Worm (Caenorhabditis elegans): ENCODE results near the gene pigt-1.

Gene pigt-1

DNA sequence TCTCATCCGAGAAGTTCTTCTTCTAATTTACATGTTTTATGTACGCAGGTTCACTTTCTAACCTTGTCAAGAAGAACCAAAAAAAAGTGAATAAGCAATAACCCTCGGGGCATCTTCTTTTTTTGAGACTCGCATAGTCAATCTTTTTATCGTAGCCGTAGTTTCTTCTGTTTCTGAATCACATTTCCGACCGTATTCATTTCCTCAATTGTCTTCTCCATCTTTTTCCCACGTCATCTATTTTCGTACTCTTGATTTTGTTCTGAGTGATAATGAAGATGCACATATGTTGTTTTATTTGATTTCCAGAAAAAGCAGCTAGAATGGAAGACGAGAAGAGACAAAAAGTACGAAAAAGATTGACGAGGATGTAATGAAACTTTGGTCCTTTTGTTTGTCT is 13.7 kb downstream of the pigt-1 start (continued):
- TF ChIP-seq lsl-1 (GFP tag; optimal IDR thresholded peaks at IDR 0.05): no peak
- TF ChIP-seq mcd-1 (GFP tag; IDR thresholded peaks at IDR 0.05): no peak

DNA sequence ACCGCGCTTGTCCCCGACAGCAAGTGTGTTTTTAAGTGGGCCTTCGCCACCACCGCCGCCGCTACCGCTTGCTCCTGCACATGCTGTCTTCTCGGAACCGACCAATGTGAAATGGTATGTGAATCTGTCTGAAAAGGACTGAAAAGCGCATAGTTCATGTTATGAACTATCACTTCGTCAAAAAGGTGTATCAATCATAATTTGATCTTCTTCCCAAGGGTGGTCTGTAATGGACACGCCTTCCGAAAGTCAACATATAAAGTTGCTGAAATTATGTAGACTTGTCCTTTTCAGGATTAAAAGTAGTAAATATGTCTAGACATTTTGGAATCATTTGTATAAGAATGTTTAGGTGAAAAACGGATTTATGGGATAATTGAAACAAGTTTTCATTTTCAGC is 16.5 kb downstream of the pigt-1 start, which contains the start of gene zip-9:
Gene zip-9 (plus strand): TSS at position 301 of the 400 bp plus-strand sequence.
- TF ChIP-seq ekl-4 (GFP tag; IDR thresholded peaks at IDR 0.05): no peak
- no peak for TF ChIP-seq lag-1 (GFP tag; IDR thresholded peaks at IDR 0.05)
- no peak for TF ChIP-seq sdz-38 (tag; optimal IDR thresholded peaks at IDR 0.05)
- no peak for TF ChIP-seq K11D2.4 (GFP tag; IDR thresholded peaks at IDR 0.05)
- no peak for TF ChIP-seq madf-8 (GFP tag; conservative IDR thresholded peaks at IDR 0.05)
- TF ChIP-seq hlh-26 (GFP tag; conservative IDR thresholded peaks at IDR 0.05): no peak
- 0 out of 2 replicates have a peak, but pooled peaks have one; percentile 76 for TF ChIP-seq F37B4.10 (GFP tag; IDR thresholded peaks at IDR 0.05)
- no peak for TF ChIP-seq pbrm-1 (GFP tag; IDR thresholded peaks at IDR 0.05)
- TF ChIP-seq rec-8 (tag; optimal IDR thresholded peaks at IDR 0.05): no peak
- no peak for TF ChIP-seq dpff-1 (tag; optimal IDR thresholded peaks at IDR 0.05)
- no peak for TF ChIP-seq ceh-40 (GFP tag; IDR thresholded peaks at IDR 0.05)
- TF ChIP-seq xnd-1 (tag; optimal IDR thresholded peaks at IDR 0.05): no peak
- no peak for TF ChIP-seq F23B12.7 (tag; optimal IDR thresholded peaks at IDR 0.05; ENCODE audit: insufficient read depth)
- no peak for TF ChIP-seq F49E8.2 (tag; optimal IDR thresholded peaks at IDR 0.05; ENCODE audit: insufficient read depth)
- TF ChIP-seq hsf-1 (GFP tag; IDR thresholded peaks at IDR 0.05): 0 out of 2 replicates have a peak, but pooled peaks have one; percentile 20
- no peak for TF ChIP-seq Y56A3A.18 (GFP tag; IDR thresholded peaks at IDR 0.05)

DNA sequence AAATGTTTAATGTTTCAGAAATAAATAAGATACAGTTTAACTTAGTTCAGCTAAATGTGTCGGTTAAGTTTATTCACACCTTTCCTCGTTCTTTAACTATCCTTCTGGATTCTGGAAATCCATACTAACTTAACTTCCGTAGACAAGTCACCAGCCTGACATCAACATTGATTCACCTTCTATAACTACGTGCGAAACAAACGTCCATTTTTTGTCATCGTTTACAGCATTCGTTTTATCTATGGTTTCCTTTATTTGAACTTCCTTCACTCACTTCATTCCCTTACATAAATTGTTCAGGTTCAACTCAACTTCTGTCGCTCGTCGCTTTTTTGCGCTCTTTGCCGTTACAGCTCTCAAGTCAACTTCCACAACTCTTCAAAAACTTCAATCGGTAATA is 17.5 kb downstream of the pigt-1 start, which contains the start of gene F17C11.26:
Gene F17C11.26 (plus strand): TSS at position 301 of the 400 bp plus-strand sequence.
- TF ChIP-seq B0035.1 (tag; optimal IDR thresholded peaks at IDR 0.05): no peak
- peak; percentile 62 for TF ChIP-seq ama-1 (optimal IDR thresholded peaks at IDR 0.05)
- no peak for TF ChIP-seq ama-1 (GFP tag; optimal IDR thresholded peaks at IDR 0.05)

DNA sequence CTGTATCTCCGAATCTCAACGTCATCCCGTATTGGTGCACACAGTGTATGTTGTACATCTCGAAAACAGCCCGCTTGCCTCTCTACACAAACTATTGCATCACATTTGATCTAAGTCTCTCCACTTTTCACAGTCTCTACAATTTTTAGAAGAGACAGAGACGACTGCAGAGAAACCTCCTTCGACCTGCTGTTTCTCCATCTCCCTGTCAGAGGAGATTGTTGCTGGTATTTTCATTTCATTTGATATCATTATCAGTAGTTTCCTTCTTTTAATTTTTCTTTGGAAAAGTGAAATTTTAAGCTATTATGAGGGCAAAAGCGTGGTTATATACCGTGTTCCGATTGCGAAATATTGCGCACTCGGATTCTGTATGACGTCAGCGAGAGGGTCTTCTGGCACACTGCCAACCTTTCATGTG is 18.0 kb downstream of the pigt-1 start:
- TF ChIP-seq unc-62 (GFP tag; optimal IDR thresholded peaks at IDR 0.05) (peak; percentile 9), gei-17 (GFP tag; optimal IDR thresholded peaks at IDR 0.05) (peak; percentile 29), unc-130 (GFP tag; optimal IDR thresholded peaks at IDR 0.05) (no peak), ztf-22 (GFP tag; optimal IDR thresholded peaks at IDR 0.05) (peak; percentile 80), lsl-1 (GFP tag; optimal IDR thresholded peaks at IDR 0.05) (no peak), hsf-1 (GFP tag; IDR thresholded peaks at IDR 0.05) (no peak), lin-40 (tag; optimal IDR thresholded peaks at IDR 0.05) (peak; percentile 55), nfya-1 (tag; optimal IDR thresholded peaks at IDR 0.05; ENCODE audit: borderline replicate concordance, insufficient read depth) (no peak), nhr-80 (tag; optimal IDR thresholded peaks at IDR 0.05) (peak; percentile 96), D2030.7 (GFP tag; IDR thresholded peaks at IDR 0.05) (no peak), hlh-12 (tag; optimal IDR thresholded peaks at IDR 0.05) (no peak), nhr-90 (tag; optimal IDR thresholded peaks at IDR 0.05) (peak; percentile 57), cebp-1 (GFP tag; IDR thresholded peaks at IDR 0.05) (peak; percentile 95), cebp-1 (tag; optimal IDR thresholded peaks at IDR 0.05) (peak; percentile 99), chd-7 (tag; optimal IDR thresholded peaks at IDR 0.05) (peak; percentile 72), die-1 (tag; optimal IDR thresholded peaks at IDR 0.05) (no peak), F52B5.7 (tag; optimal IDR thresholded peaks at IDR 0.05) (no peak), hmg-1.2 (GFP tag; IDR thresholded peaks at IDR 0.05) (peak; percentile 79), K12H6.12 (tag; optimal IDR thresholded peaks at IDR 0.05) (peak; percentile 42), egrh-3 (GFP tag; IDR thresholded peaks at IDR 0.05) (no peak), snpc-4 (GFP tag; optimal IDR thresholded peaks at IDR 0.05) (no peak), snpc-4 (tag; optimal IDR thresholded peaks at IDR 0.05) (peak in 2 of 4 experiments; percentile 31 to 51), F49E8.2 (tag; optimal IDR thresholded peaks at IDR 0.05; ENCODE audit: insufficient read depth) (no peak), ztf-6 (GFP tag; IDR thresholded peaks at IDR 0.05) (no peak), Y56A3A.18 (GFP tag; IDR thresholded peaks at IDR 0.05) (no peak), F37B4.10 (GFP tag; IDR thresholded peaks at IDR 0.05) (no peak), ZK185.1 (tag; optimal IDR thresholded peaks at IDR 0.05; ENCODE audit: poor library complexity, severe bottlenecking) (peak; percentile 52), nfya-2 (GFP tag; IDR thresholded peaks at IDR 0.05) (no peak)
